Worm (Caenorhabditis elegans): ENCODE data around the gene Y53F4B.10.

The Y53F4B.10 gene

DNA sequence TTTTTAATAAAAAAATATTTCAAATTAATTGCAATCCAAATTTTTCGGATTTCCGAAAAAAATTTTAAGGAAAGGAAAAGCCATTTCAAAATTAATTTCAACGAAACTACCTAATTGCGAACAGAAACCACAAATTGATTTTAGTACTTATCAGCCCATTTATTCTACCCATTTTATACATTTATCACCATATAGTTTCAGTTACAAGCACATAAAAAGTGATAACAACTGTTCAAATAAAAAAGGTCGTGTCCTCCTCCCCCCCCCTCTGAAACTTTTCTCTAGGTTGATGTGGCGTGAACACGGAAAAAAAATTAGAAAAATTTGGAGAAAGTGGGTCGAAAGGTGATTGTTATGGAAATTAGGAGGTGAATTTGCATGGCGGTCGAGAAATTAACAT, 38.4 kb downstream of the Y53F4B.10 start:
- TF ChIP-seq sox-4 (tag; optimal IDR thresholded peaks at IDR 0.05) = no peak
- peak; percentile 62 for TF ChIP-seq elt-2 (tag; optimal IDR thresholded peaks at IDR 0.05)

ce11 chrII:14964008-14964407, 39.3 kb downstream of the Y53F4B.10 start, which contains the start of gene elo-9:
Gene elo-9, minus strand, starts transcription at chrII:14964108.
- no peak for TF ChIP-seq sdc-2 (tag; optimal IDR thresholded peaks at IDR 0.05)
- TF ChIP-seq elt-2 (tag; optimal IDR thresholded peaks at IDR 0.05) = peak; percentile 17

DNA sequence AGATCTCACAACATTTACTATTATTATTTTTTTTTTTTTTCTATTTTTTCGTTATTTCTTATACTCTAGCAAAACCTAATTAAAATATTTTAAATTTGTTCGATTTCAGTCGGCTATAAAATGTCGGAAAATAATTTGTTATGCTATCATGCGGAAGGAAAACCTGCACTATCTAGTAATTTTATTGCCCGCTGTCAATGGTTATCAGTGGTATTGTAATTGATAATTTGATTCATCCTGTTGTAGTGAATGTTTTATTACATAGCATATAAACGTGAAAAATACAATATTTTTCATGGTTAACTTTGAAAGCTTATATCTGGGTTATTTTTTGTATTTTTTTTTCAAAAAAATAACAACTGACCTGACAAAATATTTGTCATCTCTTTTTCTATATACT, 44.0 kb downstream of the Y53F4B.10 start:
- TF ChIP-seq zip-5 (tag; optimal IDR thresholded peaks at IDR 0.05) (no peak), elt-2 (tag; optimal IDR thresholded peaks at IDR 0.05) (peak; percentile 77), hlh-30 (tag; optimal IDR thresholded peaks at IDR 0.05; ENCODE audit: insufficient read depth) (no peak)

DNA sequence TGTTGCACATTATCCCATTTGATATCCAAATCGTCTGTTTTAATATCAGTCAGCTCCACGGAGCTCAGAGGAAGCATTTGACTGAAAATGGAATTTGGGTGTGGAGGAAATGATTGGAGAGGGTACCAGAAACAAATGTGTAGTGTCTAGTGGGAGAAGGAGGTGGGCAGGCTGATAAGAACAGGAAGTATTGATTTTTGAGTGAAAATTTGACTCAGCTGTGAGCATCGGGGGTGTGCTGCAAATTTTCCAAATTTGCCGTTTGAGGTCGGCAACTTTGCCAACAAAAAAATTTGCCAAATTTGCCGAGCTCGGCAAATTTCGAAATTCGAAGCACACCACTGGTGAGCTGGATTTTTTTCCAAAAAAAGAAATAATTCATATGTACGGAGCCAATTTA, 45.2 kb downstream of the Y53F4B.10 start, which contains the start of gene Y53F4B.1:
Y53F4B.1 (minus strand) TSS at position 101 of the 400 bp plus-strand sequence.
- no peak for TF ChIP-seq sox-4 (tag; optimal IDR thresholded peaks at IDR 0.05)
- no peak for TF ChIP-seq ama-1 (optimal IDR thresholded peaks at IDR 0.05)
- TF ChIP-seq dve-1 (tag; optimal IDR thresholded peaks at IDR 0.05) = no peak
- TF ChIP-seq ceh-45 (GFP tag; IDR thresholded peaks at IDR 0.05) = no peak
- TF ChIP-seq ceh-31 (tag; optimal IDR thresholded peaks at IDR 0.05) = no peak
- no peak for TF ChIP-seq nhr-232 (tag; optimal IDR thresholded peaks at IDR 0.05)
- TF ChIP-seq pqm-1 (tag; optimal IDR thresholded peaks at IDR 0.05) = no peak
- no peak for TF ChIP-seq nhr-11 (tag; optimal IDR thresholded peaks at IDR 0.05)
- no peak for TF ChIP-seq elt-2 (tag; optimal IDR thresholded peaks at IDR 0.05)
- TF ChIP-seq nfya-1 (tag; optimal IDR thresholded peaks at IDR 0.05) = no peak
- TF ChIP-seq pax-1 (tag; optimal IDR thresholded peaks at IDR 0.05) = no peak
- no peak for TF ChIP-seq npax-4 (tag; optimal IDR thresholded peaks at IDR 0.05)
- TF ChIP-seq ceh-19 (GFP tag; optimal IDR thresholded peaks at IDR 0.05) = no peak
- no peak for TF ChIP-seq odd-2 (tag; optimal IDR thresholded peaks at IDR 0.05)
- TF ChIP-seq ceh-14 (tag; optimal IDR thresholded peaks at IDR 0.05) = no peak
- no peak for TF ChIP-seq ceh-48 (tag; optimal IDR thresholded peaks at IDR 0.05)
- no peak for TF ChIP-seq ztf-16 (tag; optimal IDR thresholded peaks at IDR 0.05)
- no peak for TF ChIP-seq ceh-6 (GFP tag; optimal IDR thresholded peaks at IDR 0.05)
- no peak for TF ChIP-seq ceh-34 (tag; optimal IDR thresholded peaks at IDR 0.05)
- no peak for TF ChIP-seq syd-9 (tag; optimal IDR thresholded peaks at IDR 0.05)

ce11 chrII:14952464-14953064, 50.7 kb downstream of the Y53F4B.10 start:
- TF ChIP-seq ceh-48 (tag; optimal IDR thresholded peaks at IDR 0.05) = peak; percentile 42
- TF ChIP-seq tbx-2 (tag; optimal IDR thresholded peaks at IDR 0.05) = no peak
